Fruit fly (Drosophila melanogaster) whole organism, embryonic: ENCODE measurements around the gene Tpr2.

Source experiments
- Atf3 ChIP-seq: fragments of 200-800 bp; sonication (Bioruptor generic); optimal IDR thresholded peaks from 3 replicates; lab custom pipeline; 2016; ENCODE audit warnings: missing biosample characterization, missing genetic modification characterization
- CG11560 ChIP-seq: fragments of 200-800 bp; sonication (Bioruptor generic); IDR thresholded peaks from 3 replicates; pipeline ENCODE4 v1.3.6; 2022; ENCODE audit warnings: missing biosample characterization, missing genetic modification characterization
- CG1233 ChIP-seq: fragments of 200-800 bp; sonication (Bioruptor generic); optimal IDR thresholded peaks from 4 replicates; lab custom pipeline; 2018; ENCODE audit warnings: missing biosample characterization, mild to moderate bottlenecking, missing genetic modification characterization
- CG15269 ChIP-seq: fragments of 200-800 bp; sonication (Bioruptor generic); optimal IDR thresholded peaks from 2 replicates; lab custom pipeline; 2018; ENCODE audit warnings: missing biosample characterization, mild to moderate bottlenecking, missing genetic modification characterization, moderate library complexity
- CG17385 ChIP-seq: fragments of 200-800 bp; sonication (Bioruptor generic); optimal IDR thresholded peaks from 3 replicates; lab custom pipeline; 2018; ENCODE audit warnings: missing biosample characterization, mild to moderate bottlenecking, missing genetic modification characterization
- CG18476 ChIP-seq: fragments of 200-800 bp; sonication (Bioruptor generic); optimal IDR thresholded peaks from 2 replicates; lab custom pipeline; 2016; ENCODE audit warnings: missing biosample characterization, mild to moderate bottlenecking, missing genetic modification characterization
- CG18619 ChIP-seq: fragments of 200-800 bp; sonication (Bioruptor generic); optimal IDR thresholded peaks from 3 replicates; lab custom pipeline; 2017; ENCODE audit warnings: missing biosample characterization, mild to moderate bottlenecking, missing genetic modification characterization
- CG2875 ChIP-seq: fragments of 200-800 bp; sonication (Bioruptor generic); optimal IDR thresholded peaks from 2 replicates; lab custom pipeline; 2017; ENCODE audit warnings: missing biosample characterization, mild to moderate bottlenecking, missing genetic modification characterization, missing genetic modification reagents
- CG31365 ChIP-seq: fragments of 200-800 bp; sonication (Bioruptor generic); optimal IDR thresholded peaks from 2 replicates; lab custom pipeline; 2018; ENCODE audit warnings: missing biosample characterization, mild to moderate bottlenecking, missing genetic modification characterization
- CG3407 ChIP-seq: fragments of 200-800 bp; sonication (Bioruptor generic); optimal IDR thresholded peaks from 2 replicates; lab custom pipeline; 2018; ENCODE audit warnings: missing biosample characterization, mild to moderate bottlenecking, missing genetic modification characterization
- CG3847 ChIP-seq: fragments of 200-800 bp; sonication (Bioruptor generic); IDR thresholded peaks from 2 replicates; pipeline ENCODE4 v1.3.6; 2022; ENCODE audit warnings: missing biosample characterization, missing genetic modification characterization
- CG4707 ChIP-seq: fragments of 200-800 bp; sonication (Bioruptor generic); optimal IDR thresholded peaks from 2 replicates; lab custom pipeline; 2018; ENCODE audit warnings: missing biosample characterization, mild to moderate bottlenecking, missing genetic modification characterization, moderate library complexity
- CG5180 ChIP-seq: fragments of 200-800 bp; sonication (Bioruptor generic); optimal IDR thresholded peaks from 3 replicates; lab custom pipeline; 2017; ENCODE audit warnings: missing biosample characterization, missing genetic modification characterization, mild to moderate bottlenecking, moderate library complexity, missing genetic modification reagents
- CG6765 ChIP-seq: fragments of 200-800 bp; sonication (Bioruptor generic); optimal IDR thresholded peaks from 3 replicates; lab custom pipeline; 2017; ENCODE audit warnings: missing biosample characterization, mild to moderate bottlenecking, missing genetic modification characterization
- CG7271 ChIP-seq: fragments of 200-800 bp; sonication (Bioruptor generic); optimal IDR thresholded peaks from 2 replicates; lab custom pipeline; 2018; ENCODE audit warnings: missing biosample characterization, mild to moderate bottlenecking, missing genetic modification characterization, moderate library complexity
- CG7745 ChIP-seq: fragments of 200-800 bp; sonication (Bioruptor generic); optimal IDR thresholded peaks from 2 replicates; lab custom pipeline; 2018; ENCODE audit warnings: missing biosample characterization, mild to moderate bottlenecking, missing genetic modification characterization, moderate library complexity
- CG8089 ChIP-seq: fragments of 200-800 bp; sonication (Bioruptor generic); optimal IDR thresholded peaks from 3 replicates; lab custom pipeline; 2016; ENCODE audit warnings: missing biosample characterization, missing genetic modification characterization
- CG8765 ChIP-seq: fragments of 200-800 bp; sonication (Bioruptor generic); IDR thresholded peaks from 2 replicates; pipeline ENCODE4 v1.3.6; 2022; ENCODE audit warnings: missing biosample characterization, missing genetic modification characterization
- CG9215 ChIP-seq: fragments of 200-800 bp; sonication (Bioruptor generic); IDR thresholded peaks from 2 replicates; pipeline ENCODE4 v1.3.6; 2022; ENCODE audit warnings: missing biosample characterization, missing genetic modification characterization
- CG9817 ChIP-seq: fragments of 200-800 bp; sonication (Bioruptor generic); optimal IDR thresholded peaks from 2 replicates; lab custom pipeline; 2018; ENCODE audit warnings: missing biosample characterization, mild to moderate bottlenecking, missing genetic modification characterization, moderate library complexity
- Deaf1 ChIP-seq: fragments of 200-800 bp; optimal IDR thresholded peaks from 3 replicates; lab custom pipeline; 2019; ENCODE audit warnings: missing biosample characterization, mild to moderate bottlenecking, missing genetic modification characterization, moderate library complexity
- E2f1 ChIP-seq: fragments of 200-800 bp; sonication (Bioruptor generic); IDR thresholded peaks from 2 replicates; pipeline ENCODE4 v1.3.6; 2022; ENCODE audit warnings: missing biosample characterization, missing genetic modification characterization
- Elba2 ChIP-seq: fragments of 200-800 bp; sonication (Bioruptor generic); optimal IDR thresholded peaks from 3 replicates; lab custom pipeline; 2016; ENCODE audit warnings: missing biosample characterization, missing genetic modification characterization
- Fer3 ChIP-seq: fragments of 200-800 bp; sonication (Bioruptor generic); optimal IDR thresholded peaks from 2 replicates; lab custom pipeline; 2018; ENCODE audit warnings: missing biosample characterization, mild to moderate bottlenecking, missing genetic modification characterization, moderate library complexity
- HLH3B ChIP-seq: fragments of 200-800 bp; sonication (Bioruptor generic); IDR thresholded peaks from 2 replicates; pipeline ENCODE4 v1.3.6; 2022; ENCODE audit warnings: missing biosample characterization, missing genetic modification characterization
- HLH54F ChIP-seq: fragments of 200-800 bp; sonication (Bioruptor generic); optimal IDR thresholded peaks from 3 replicates; lab custom pipeline; 2016; ENCODE audit warnings: missing biosample characterization, missing genetic modification characterization
- Hey ChIP-seq: fragments of 200-800 bp; sonication (Bioruptor generic); optimal IDR thresholded peaks from 3 replicates; lab custom pipeline; 2018; ENCODE audit warnings: missing biosample characterization, mild to moderate bottlenecking, missing genetic modification characterization
- HmgD ChIP-seq: fragments of 200-800 bp; sonication (Bioruptor generic); optimal IDR thresholded peaks from 3 replicates; lab custom pipeline; 2016; ENCODE audit warnings: missing biosample characterization, missing genetic modification characterization
- Hr51 ChIP-seq, 2 experiments: fragments of 200-800 bp; sonication (Bioruptor generic); optimal IDR thresholded peaks; 2 replicates in 1 of 2; 3 replicates in 1 of 2; lab custom pipeline; 2016 to 2018; ENCODE audit warnings: missing biosample characterization in 2 of 2, missing genetic modification characterization in 2 of 2, mild to moderate bottlenecking in 1 of 2, moderate library complexity in 1 of 2
- Nf-YC ChIP-seq: fragments of 200-800 bp; optimal IDR thresholded peaks from 3 replicates; lab custom pipeline; 2019; ENCODE audit warnings: missing biosample characterization, mild to moderate bottlenecking, missing genetic modification characterization, moderate library complexity
- Opbp ChIP-seq: fragments of 200-800 bp; sonication (Bioruptor generic); IDR thresholded peaks from 3 replicates; pipeline ENCODE4 v1.3.6; 2022; ENCODE audit warnings: missing biosample characterization, missing genetic modification characterization; ENCODE audit not compliant: partially characterized antibody
- PHDP ChIP-seq: fragments of 200-800 bp; sonication (Bioruptor generic); optimal IDR thresholded peaks from 3 replicates; lab custom pipeline; 2018; ENCODE audit warnings: missing biosample characterization, mild to moderate bottlenecking, missing genetic modification characterization, moderate library complexity
- Sry-δ ChIP-seq: fragments of 200-800 bp; sonication (Bioruptor generic); optimal IDR thresholded peaks from 2 replicates; lab custom pipeline; 2016; ENCODE audit warnings: missing biosample characterization, missing genetic modification characterization
- Stat92E ChIP-seq, 3 experiments: fragments of >200 bp in 2 of 3; fragments of 200-800 bp in 1 of 3; sonication (Bioruptor generic) in 1 of 3; optimal IDR thresholded peaks; 2 replicates each; lab custom pipeline; 2017 to 2019; ENCODE audit warnings: missing biosample characterization in 3 of 3, missing genetic modification characterization in 3 of 3, mild to moderate bottlenecking in 1 of 3, moderate library complexity in 1 of 3
- Usf ChIP-seq: fragments of 200-800 bp; sonication (Bioruptor generic); optimal IDR thresholded peaks from 2 replicates; lab custom pipeline; 2017; ENCODE audit warnings: missing genotype, missing biosample characterization, missing genetic modification characterization
- ac ChIP-seq: fragments of 200-800 bp; sonication (Bioruptor generic); optimal IDR thresholded peaks from 3 replicates; lab custom pipeline; 2017; ENCODE audit warnings: missing biosample characterization, mild to moderate bottlenecking, missing genetic modification characterization
- ap ChIP-seq: fragments of 200-800 bp; sonication (Bioruptor generic); IDR thresholded peaks from 2 replicates; pipeline ENCODE4 v1.3.6; 2022; ENCODE audit warnings: missing biosample characterization, missing genetic modification characterization
- bigmax ChIP-seq: fragments of 200-800 bp; sonication (Bioruptor generic); optimal IDR thresholded peaks from 2 replicates; lab custom pipeline; 2018; ENCODE audit warnings: missing biosample characterization, mild to moderate bottlenecking, missing genetic modification characterization
- dmrt99B ChIP-seq: fragments of 200-800 bp; sonication (Bioruptor generic); optimal IDR thresholded peaks from 2 replicates; lab custom pipeline; 2018; ENCODE audit warnings: missing biosample characterization, mild to moderate bottlenecking, missing genetic modification characterization, moderate library complexity
- dpn ChIP-seq, 2 experiments: fragments of 200-800 bp; sonication (Bioruptor generic); optimal IDR thresholded peaks; 3 replicates each; lab custom pipeline; 2016; ENCODE audit warnings: missing biosample characterization in 2 of 2, missing genetic modification characterization in 2 of 2
- klu ChIP-seq: fragments of 200-800 bp; sonication (Bioruptor generic); IDR thresholded peaks from 2 replicates; pipeline ENCODE4 v1.3.6; 2022; ENCODE audit warnings: missing biosample characterization, missing genetic modification characterization
- pfk ChIP-seq: fragments of 200-800 bp; sonication (Bioruptor generic); optimal IDR thresholded peaks from 2 replicates; lab custom pipeline; 2018; ENCODE audit warnings: missing biosample characterization, mild to moderate bottlenecking, missing genetic modification characterization, moderate library complexity
- pzg ChIP-seq: fragments of 200-800 bp; sonication (Bioruptor generic); optimal IDR thresholded peaks from 3 replicates; lab custom pipeline; 2018; ENCODE audit warnings: missing biosample characterization, mild to moderate bottlenecking, missing genetic modification characterization, moderate library complexity
- ranshi ChIP-seq: fragments of 200-800 bp; sonication (Bioruptor generic); IDR thresholded peaks from 2 replicates; pipeline ENCODE4 v1.3.6; 2022; ENCODE audit warnings: missing biosample characterization, missing genetic modification characterization
- sima ChIP-seq: fragments of 200-800 bp; sonication (Bioruptor generic); optimal IDR thresholded peaks from 2 replicates; lab custom pipeline; 2016; ENCODE audit warnings: missing biosample characterization, missing genetic modification characterization
- sqz ChIP-seq: fragments of 200-800 bp; sonication (Bioruptor generic); optimal IDR thresholded peaks from 3 replicates; lab custom pipeline; 2018; ENCODE audit warnings: missing biosample characterization, mild to moderate bottlenecking, missing genetic modification characterization
- tap ChIP-seq: fragments of 200-800 bp; optimal IDR thresholded peaks from 3 replicates; lab custom pipeline; 2019; ENCODE audit warnings: missing biosample characterization, mild to moderate bottlenecking, missing genetic modification characterization, moderate library complexity
- tio ChIP-seq: fragments of 200-800 bp; sonication (Bioruptor generic); optimal IDR thresholded peaks from 2 replicates; lab custom pipeline; 2017; ENCODE audit warnings: missing biosample characterization, missing genetic modification characterization, inconsistent platforms
- tll ChIP-seq, 2 experiments: fragments of 200-800 bp in 1 of 2; fragments of >200 bp in 1 of 2; sonication (Bioruptor generic) in 1 of 2; optimal IDR thresholded peaks; 2 replicates each; lab custom pipeline; 2017 to 2019; ENCODE audit warnings: missing biosample characterization in 2 of 2, missing genetic modification characterization in 2 of 2, mild to moderate bottlenecking in 1 of 2, moderate library complexity in 1 of 2
- wek ChIP-seq: fragments of 200-800 bp; sonication (Bioruptor generic); optimal IDR thresholded peaks from 3 replicates; lab custom pipeline; 2018; ENCODE audit warnings: missing biosample characterization, mild to moderate bottlenecking, missing genetic modification characterization, moderate library complexity

Tpr2 gene

DNA sequence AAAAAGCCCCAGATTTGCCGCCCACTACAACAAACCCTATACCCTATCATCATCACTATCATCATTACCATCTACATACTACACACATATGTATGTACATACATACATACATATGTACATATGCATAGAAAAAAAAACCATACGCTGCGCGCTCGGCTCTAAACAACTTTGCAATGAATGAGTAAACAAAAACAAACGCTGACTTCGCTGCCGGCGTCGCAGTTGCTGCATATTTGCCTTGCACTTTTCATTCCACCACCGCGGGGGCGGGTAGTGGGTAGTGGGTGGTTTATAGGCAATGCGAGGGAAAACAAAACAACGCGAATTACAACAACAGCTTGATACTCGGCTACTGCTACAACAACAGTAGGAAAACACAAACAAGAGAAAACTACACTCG lies 31.8 kb downstream of the Tpr2 start (continued):
- no peak for TF ChIP-seq CG17385 (GFP tag; lab: Kevin White, UChicago)
- no peak for TF ChIP-seq CG31365 (tag; lab: Kevin White, UChicago)
- no peak for TF ChIP-seq CG15269 (tag; lab: Kevin White, UChicago)
- TF ChIP-seq bigmax (GFP tag; lab: Kevin White, UChicago), result no peak
- no peak for TF ChIP-seq dpn (GFP tag; optimal IDR thresholded peaks at IDR 0.05; lab: Kevin White, UChicago)
- TF ChIP-seq tio, result no peak
- TF ChIP-seq CG9215 (GFP tag; lab: Robert Waterston, UW), result no peak
- no peak; the same call in 1 of the 2 replicates for TF ChIP-seq HLH3B (GFP tag; lab: Robert Waterston, UW)
- TF ChIP-seq Fer3, result no peak
- TF ChIP-seq wek (GFP tag; lab: Kevin White, UChicago), result peak; percentile 27
- TF ChIP-seq CG3407 (GFP tag; lab: Kevin White, UChicago), result no peak
- TF ChIP-seq E2f1 (GFP tag; lab: Robert Waterston, UW), result no peak
- TF ChIP-seq Nf-YC (tag; lab: Kevin White, UChicago), result no peak
- peak in 1 of 2 experiments; percentile 47 for TF ChIP-seq tll (GFP tag; optimal IDR thresholded peaks at IDR 0.05; lab: Kevin White, UChicago)
- peak; percentile 52 for TF ChIP-seq CG4707 (GFP tag; lab: Kevin White, UChicago)
- no peak for TF ChIP-seq pzg
- TF ChIP-seq Sry-δ, result no peak
- no peak for TF ChIP-seq Deaf1
- TF ChIP-seq sqz (GFP tag; lab: Kevin White, UChicago), result peak; percentile 70
- TF ChIP-seq Hr51 (GFP tag; optimal IDR thresholded peaks at IDR 0.05; lab: Kevin White, UChicago), result no peak
- no peak for TF ChIP-seq CG8765 (GFP tag; lab: Robert Waterston, UW)
- TF ChIP-seq CG9817 (tag; lab: Kevin White, UChicago), result no peak
- TF ChIP-seq CG3847 (GFP tag; lab: Robert Waterston, UW), result 0 out of 2 replicates have a peak, but pooled peaks have one; percentile 10
- TF ChIP-seq Atf3 (GFP tag; lab: Kevin White, UChicago), result no peak
- TF ChIP-seq CG18619 (GFP tag; lab: Kevin White, UChicago), result no peak
- TF ChIP-seq CG8089 (GFP tag; lab: Kevin White, UChicago), result no peak
- TF ChIP-seq Stat92E (GFP tag; optimal IDR thresholded peaks at IDR 0.05; lab: Kevin White, UChicago), result no peak
- TF ChIP-seq ap (GFP tag; lab: Robert Waterston, UW), result no peak
- no peak for TF ChIP-seq Opbp (GFP tag; lab: Robert Waterston, UW)
- no peak for TF ChIP-seq tap (tag; lab: Kevin White, UChicago)
- TF ChIP-seq ac (GFP tag; lab: Kevin White, UChicago), result no peak
- no peak for TF ChIP-seq CG7271 (tag; lab: Kevin White, UChicago)
- TF ChIP-seq dmrt99B (tag; lab: Kevin White, UChicago), result peak; percentile 5
- TF ChIP-seq CG6765 (GFP tag; lab: Kevin White, UChicago), result no peak
- peak; percentile 32 for TF ChIP-seq CG2875
- no peak for TF ChIP-seq HLH54F (GFP tag; lab: Kevin White, UChicago)
- TF ChIP-seq PHDP (tag; lab: Kevin White, UChicago), result no peak
- no peak for TF ChIP-seq Usf (GFP tag; lab: Kevin White, UChicago)
- TF ChIP-seq Hey, result no peak
- TF ChIP-seq pfk (GFP tag; lab: Kevin White, UChicago), result no peak
- TF ChIP-seq HmgD (GFP tag; lab: Kevin White, UChicago), result no peak
- no peak for TF ChIP-seq CG5180 (GFP tag; lab: Kevin White, UChicago)
- TF ChIP-seq CG1233 (GFP tag; lab: Kevin White, UChicago), result peak; percentile 34
- TF ChIP-seq CG11560, result no peak
- TF ChIP-seq ranshi (GFP tag; lab: Robert Waterston, UW), result 0 out of 2 replicates have a peak, but pooled peaks have one; percentile 20
- no peak for TF ChIP-seq klu
- no peak for TF ChIP-seq Elba2
- TF ChIP-seq sima (GFP tag; lab: Kevin White, UChicago), result no peak
- no peak for TF ChIP-seq CG18476 (GFP tag; lab: Kevin White, UChicago)
- TF ChIP-seq CG7745, result no peak
